Worm (Caenorhabditis elegans) whole organism, young adult: Measurements from ENCODE around the gene zip-6.

Source experiments
- ceh-40 ChIP-seq: fragments of 200-800 bp; sonication (Bioruptor generic); IDR thresholded peaks from 2 replicates; pipeline ENCODE4 v1.3.6; 2022; ENCODE audit warnings: missing genetic modification characterization, missing compliant biosample characterization
- ets-4 ChIP-seq: fragments of 200-800 bp; sonication (Bioruptor generic); optimal IDR thresholded peaks from 2 replicates; lab custom pipeline; 2018; ENCODE audit warnings: mild to moderate bottlenecking, missing genetic modification characterization, missing compliant biosample characterization
- fkh-3 ChIP-seq: sonication (generic microtip); optimal IDR thresholded peaks from 2 replicates; lab custom pipeline; 2016; ENCODE audit warnings: mild to moderate bottlenecking, missing genetic modification characterization, missing compliant biosample characterization
- lin-26 ChIP-seq: fragments of 200-800 bp; sonication (Bioruptor generic); IDR thresholded peaks from 2 replicates; pipeline ENCODE4 v1.3.6; 2022; ENCODE audit warnings: missing genetic modification reagents, missing genetic modification characterization, missing compliant biosample characterization
- pha-4 ChIP-seq: fragments of 150-350 bp; sonication (generic microtip); optimal IDR thresholded peaks from 2 replicates; lab custom pipeline; 2014; ENCODE audit warnings: missing biosample characterization, missing genetic modification reagents, missing genetic modification characterization
- sptf-2 ChIP-seq: fragments of 200-800 bp; sonication (Bioruptor generic); optimal IDR thresholded peaks from 2 replicates; lab custom pipeline; 2018; ENCODE audit warnings: mild to moderate bottlenecking, missing genetic modification characterization, missing compliant biosample characterization
- unc-62 ChIP-seq: fragments of 150-350 bp; optimal IDR thresholded peaks from 2 replicates; lab custom pipeline; 2014; ENCODE audit warnings: missing biosample characterization, missing genetic modification reagents, missing genetic modification characterization
- zfh-2 ChIP-seq: fragments of 200-800 bp; sonication (Bioruptor generic); conservative IDR thresholded peaks from 2 replicates; pipeline ENCODE4 v1.3.6; 2022; ENCODE audit warnings: missing genetic modification reagents, missing genetic modification characterization, missing compliant biosample characterization

DNA sequence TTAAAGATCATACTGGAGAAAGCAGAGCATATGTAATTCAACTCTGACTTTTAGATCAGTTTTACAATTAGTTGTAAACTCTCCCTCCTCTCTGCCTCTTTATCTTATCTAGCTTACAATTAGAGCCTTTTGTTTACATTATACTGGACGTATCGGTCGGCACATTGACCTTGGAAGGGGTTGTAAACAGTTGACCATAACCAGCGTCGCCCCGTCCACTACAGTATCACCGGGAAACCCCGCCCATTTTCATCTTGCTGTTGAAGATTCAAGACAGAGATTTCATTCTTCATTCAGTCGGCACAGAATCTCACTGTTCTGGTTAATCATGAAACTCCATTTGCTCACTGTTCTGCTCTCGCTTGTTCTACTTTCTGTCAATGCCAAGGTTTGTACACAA is 31.2 kb downstream of the zip-6 start, which contains the start of gene sdz-27:
- TF ChIP-seq unc-62 (GFP tag; lab: Kevin White, UChicago) (no peak), sptf-2 (GFP tag; lab: Kevin White, UChicago) (no peak), pha-4 (no peak), ets-4 (GFP tag; lab: Kevin White, UChicago) (no peak), lin-26 (GFP tag; lab: Robert Waterston, UW) (no peak), zfh-2 (GFP tag; lab: Robert Waterston, UW) (no peak), fkh-3 (tag; lab: Kevin White, UChicago) (no peak), ceh-40 (GFP tag; lab: Robert Waterston, UW) (no peak)
